Worm (Caenorhabditis elegans) whole organism, L4 larva: ENCODE results near the gene nhr-175.

Experiments
- ama-1 ChIP-seq: fragments of 150-350 bp; optimal IDR thresholded peaks from 2 replicates; lab custom pipeline; 2014; ENCODE audit warnings: inconsistent platforms, mixed read lengths
- mdl-1 ChIP-seq, 2 experiments: fragments of 150-350 bp in 1 of 2; sonication (generic microtip) in 1 of 2; optimal IDR thresholded peaks; 2 replicates each; lab custom pipeline; 2014 to 2017; ENCODE audit warnings: missing biosample characterization in 2 of 2, missing genetic modification characterization in 2 of 2
- nhr-25 ChIP-seq: sonication (generic microtip); optimal IDR thresholded peaks from 2 replicates; lab custom pipeline; 2017; ENCODE audit warnings: missing genetic modification characterization, mild to moderate bottlenecking, missing compliant biosample characterization, antibody characterized with exemption, moderate library complexity, borderline replicate concordance; ENCODE audit not compliant: insufficient read depth
- unc-39 ChIP-seq: sonication (generic microtip); optimal IDR thresholded peaks from 2 replicates; lab custom pipeline; 2017; ENCODE audit warnings: missing biosample characterization, missing genetic modification characterization

DNA sequence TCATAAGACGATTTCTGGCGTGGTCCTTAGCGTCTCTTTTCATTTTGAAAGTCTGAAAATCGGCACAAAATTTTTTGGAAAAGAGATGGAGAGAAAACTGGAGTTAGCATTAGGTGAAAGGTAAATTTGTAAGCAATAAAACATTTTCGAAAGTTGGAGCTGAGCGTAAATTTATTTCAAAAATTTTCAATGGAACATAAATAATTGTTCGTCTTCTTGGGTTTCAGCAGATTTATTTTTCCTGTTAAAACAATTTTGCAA, 42.4 kb downstream of the nhr-175 start, which contains the start of gene C06B3.6:
- TF ChIP-seq unc-39 (no peak), ama-1 (lab: Kevin White, UChicago) (peak; percentile 64), mdl-1 (tag; optimal IDR thresholded peaks at IDR 0.05; lab: Kevin White, UChicago) (no peak), nhr-25 (tag; lab: Kevin White, UChicago) (no peak)
